Worm (Caenorhabditis elegans) whole organism, L3 larva: Measurements from ENCODE around the gene ets-5.

Source experiments
- R02D3.7 ChIP-seq: fragments of 150-350 bp; optimal IDR thresholded peaks from 2 replicates; lab custom pipeline; 2014; ENCODE audit warnings: missing biosample characterization, missing genetic modification characterization
- aly-2 ChIP-seq: fragments of 150-350 bp; optimal IDR thresholded peaks from 2 replicates; lab custom pipeline; 2014; ENCODE audit warnings: missing biosample characterization, missing genetic modification characterization
- ama-1 ChIP-seq: fragments of 150-350 bp; optimal IDR thresholded peaks from 2 replicates; lab custom pipeline; 2018
- ceh-16 ChIP-seq: sonication (generic microtip); optimal IDR thresholded peaks from 2 replicates; lab custom pipeline; 2017; ENCODE audit warnings: missing biosample characterization, missing genetic modification characterization
- ceh-28 ChIP-seq: fragments of 150-350 bp; optimal IDR thresholded peaks from 2 replicates; lab custom pipeline; 2014; ENCODE audit warnings: missing biosample characterization, missing genetic modification reagents, missing genetic modification characterization
- daf-12 ChIP-seq: fragments of 150-350 bp; optimal IDR thresholded peaks from 2 replicates; lab custom pipeline; 2014; ENCODE audit warnings: missing biosample characterization, missing genetic modification reagents, missing genetic modification characterization
- egl-27 ChIP-seq: sonication (generic microtip); optimal IDR thresholded peaks from 4 replicates; lab custom pipeline; 2017; ENCODE audit warnings: missing biosample characterization, missing genetic modification reagents, missing genetic modification characterization
- elt-1 ChIP-seq: fragments of 150-350 bp; optimal IDR thresholded peaks from 2 replicates; lab custom pipeline; 2014; ENCODE audit warnings: missing biosample characterization, missing genetic modification characterization
- elt-2 ChIP-seq: sonication (generic microtip); optimal IDR thresholded peaks from 2 replicates; lab custom pipeline; 2016; ENCODE audit warnings: missing genetic modification reagents, mild to moderate bottlenecking, missing genetic modification characterization, missing compliant biosample characterization
- elt-3 ChIP-seq, 3 experiments: fragments of 150-350 bp in 1 of 3; sonication (generic microtip) in 2 of 3; optimal IDR thresholded peaks; 2 replicates in 2 of 3; 4 replicates in 1 of 3; lab custom pipeline; 2014 to 2017; ENCODE audit warnings: missing biosample characterization in 3 of 3, missing genetic modification characterization in 3 of 3
- eor-1 ChIP-seq, 2 experiments: fragments of 150-350 bp; optimal IDR thresholded peaks; 2 replicates each; lab custom pipeline; 2014 to 2018; ENCODE audit warnings: missing biosample characterization in 2 of 2, missing genetic modification characterization in 2 of 2
- fkh-10 ChIP-seq: sonication (generic microtip); optimal IDR thresholded peaks from 2 replicates; lab custom pipeline; 2017; ENCODE audit warnings: missing biosample characterization, missing genetic modification reagents, missing genetic modification characterization
- fkh-2 ChIP-seq: fragments of 150-350 bp; optimal IDR thresholded peaks from 2 replicates; lab custom pipeline; 2014; ENCODE audit warnings: missing biosample characterization, missing genetic modification reagents, missing genetic modification characterization
- hmg-11 ChIP-seq: sonication (generic microtip); optimal IDR thresholded peaks from 2 replicates; lab custom pipeline; 2016; ENCODE audit warnings: missing genetic modification characterization, missing compliant biosample characterization
- jun-1 ChIP-seq: fragments of 150-350 bp; optimal IDR thresholded peaks from 2 replicates; lab custom pipeline; 2014; ENCODE audit warnings: missing biosample characterization, missing genetic modification reagents, missing genetic modification characterization
- lin-15B ChIP-seq: fragments of 150-350 bp; optimal IDR thresholded peaks from 2 replicates; lab custom pipeline; 2014; ENCODE audit warnings: missing biosample characterization, missing genetic modification characterization
- lin-39 ChIP-seq: fragments of 150-350 bp; optimal IDR thresholded peaks from 2 replicates; lab custom pipeline; 2018; ENCODE audit warnings: missing biosample characterization, missing genetic modification reagents, missing genetic modification characterization
- lsy-12 ChIP-seq: sonication (generic microtip); optimal IDR thresholded peaks from 2 replicates; lab custom pipeline; 2016; ENCODE audit warnings: mild to moderate bottlenecking, missing genetic modification characterization, missing compliant biosample characterization
- mdl-1 ChIP-seq: fragments of 150-350 bp; optimal IDR thresholded peaks from 2 replicates; lab custom pipeline; 2014; ENCODE audit warnings: missing biosample characterization, missing genetic modification characterization
- nfya-1 ChIP-seq: sonication (generic microtip); optimal IDR thresholded peaks from 2 replicates; lab custom pipeline; 2017; ENCODE audit warnings: missing genetic modification characterization, mild to moderate bottlenecking, missing compliant biosample characterization, antibody characterized with exemption, moderate library complexity; ENCODE audit not compliant: insufficient read depth
- nhr-11 ChIP-seq: fragments of 150-350 bp; optimal IDR thresholded peaks from 2 replicates; lab custom pipeline; 2014; ENCODE audit warnings: missing biosample characterization, missing genetic modification characterization
- nhr-12 ChIP-seq: fragments of 150-350 bp; optimal IDR thresholded peaks from 2 replicates; lab custom pipeline; 2014; ENCODE audit warnings: missing biosample characterization, missing genetic modification characterization
- nhr-23 ChIP-seq: fragments of 150-350 bp; optimal IDR thresholded peaks from 2 replicates; lab custom pipeline; 2014; ENCODE audit warnings: missing biosample characterization, missing genetic modification reagents, missing genetic modification characterization
- nhr-237 ChIP-seq: fragments of 150-350 bp; optimal IDR thresholded peaks from 2 replicates; lab custom pipeline; 2014; ENCODE audit warnings: missing biosample characterization, missing genetic modification characterization
- nhr-25 ChIP-seq: sonication (generic microtip); optimal IDR thresholded peaks from 2 replicates; lab custom pipeline; 2017; ENCODE audit warnings: missing biosample characterization, missing genetic modification characterization
- nhr-28 ChIP-seq: fragments of 150-350 bp; optimal IDR thresholded peaks from 2 replicates; lab custom pipeline; 2014; ENCODE audit warnings: missing biosample characterization, missing genetic modification characterization
- nhr-43 ChIP-seq: sonication (generic microtip); optimal IDR thresholded peaks from 2 replicates; lab custom pipeline; 2016; ENCODE audit warnings: mild to moderate bottlenecking, missing genetic modification characterization, missing compliant biosample characterization; ENCODE audit not compliant: poor library complexity, severe bottlenecking
- nhr-67 ChIP-seq: fragments of 150-350 bp; optimal IDR thresholded peaks from 2 replicates; lab custom pipeline; 2014; ENCODE audit warnings: missing biosample characterization, missing genetic modification characterization
- nhr-76 ChIP-seq: fragments of 150-350 bp; sonication (generic microtip); optimal IDR thresholded peaks from 5 replicates; lab custom pipeline; 2014; ENCODE audit warnings: missing biosample characterization, missing genetic modification characterization
- nhr-77 ChIP-seq: fragments of 150-350 bp; optimal IDR thresholded peaks from 2 replicates; lab custom pipeline; 2014; ENCODE audit warnings: missing biosample characterization, missing genetic modification characterization
- pha-4 ChIP-seq: fragments of 150-350 bp; optimal IDR thresholded peaks from 2 replicates; lab custom pipeline; 2014; ENCODE audit warnings: missing biosample characterization, missing genetic modification reagents, missing genetic modification characterization
- sea-2 ChIP-seq: fragments of 150-350 bp; sonication (generic microtip); optimal IDR thresholded peaks from 4 replicates; lab custom pipeline; 2014; ENCODE audit warnings: missing biosample characterization, missing genetic modification reagents, missing genetic modification characterization
- snpc-4 ChIP-seq: fragments of 150-350 bp; optimal IDR thresholded peaks from 2 replicates; lab custom pipeline; 2014; ENCODE audit warnings: missing biosample characterization, missing genetic modification characterization
- tbx-2 ChIP-seq: sonication (generic microtip); optimal IDR thresholded peaks from 2 replicates; lab custom pipeline; 2016; ENCODE audit warnings: mild to moderate bottlenecking, missing genetic modification characterization, missing compliant biosample characterization
- unc-39 ChIP-seq: sonication (generic microtip); optimal IDR thresholded peaks from 4 replicates; lab custom pipeline; 2017; ENCODE audit warnings: missing biosample characterization, missing genetic modification characterization
- unc-62 ChIP-seq: fragments of 150-350 bp; sonication (generic microtip); optimal IDR thresholded peaks from 4 replicates; lab custom pipeline; 2014; ENCODE audit warnings: missing biosample characterization, missing genetic modification reagents, missing genetic modification characterization
- zag-1 ChIP-seq: fragments of 150-350 bp; optimal IDR thresholded peaks from 2 replicates; lab custom pipeline; 2014; ENCODE audit warnings: missing biosample characterization, missing genetic modification characterization
- ztf-4 ChIP-seq: fragments of 150-350 bp; optimal IDR thresholded peaks from 2 replicates; lab custom pipeline; 2014; ENCODE audit warnings: missing biosample characterization, missing genetic modification characterization

ets-5 gene

ce11 chrX:5121789-5122188 is 37.5 kb upstream of the ets-5 start:
- peak; percentile 52 for TF ChIP-seq nfya-1
- peak; percentile 61 for TF ChIP-seq hmg-11 (tag; lab: Kevin White, UChicago)
- TF ChIP-seq zag-1 (tag; lab: Kevin White, UChicago): no peak
- peak; percentile 20 for TF ChIP-seq ama-1 (lab: Kevin White, UChicago)
- no peak for TF ChIP-seq fkh-10 (GFP tag; lab: Kevin White, UChicago)
- no peak for TF ChIP-seq jun-1 (tag; lab: Kevin White, UChicago)
- TF ChIP-seq aly-2 (tag; lab: Kevin White, UChicago): no peak
- no peak for TF ChIP-seq egl-27 (tag; lab: Kevin White, UChicago)
- peak; percentile 66 for TF ChIP-seq lin-39 (tag; lab: Kevin White, UChicago)
- peak; percentile 5 for TF ChIP-seq pha-4
- no peak for TF ChIP-seq daf-12 (tag; lab: Kevin White, UChicago)
- TF ChIP-seq nhr-12: no peak
- TF ChIP-seq sea-2 (GFP tag; lab: Kevin White, UChicago): peak; percentile 67

- TF ChIP-seq ceh-28 (no peak), ama-1 (lab: Kevin White, UChicago) (peak; percentile 38)
Observed at ce11 chrX:5120807-5121206, 36.5 kb upstream of the ets-5 start.

ce11 chrX:5120196-5120595 is 35.9 kb upstream of the ets-5 start:
- TF ChIP-seq unc-39 (tag; lab: Kevin White, UChicago): no peak

ce11 chrX:5119686-5120085 is 35.4 kb upstream of the ets-5 start:
- no peak for TF ChIP-seq hmg-11 (tag; lab: Kevin White, UChicago)
- TF ChIP-seq nhr-28 (tag; lab: Kevin White, UChicago): no peak
- no peak for TF ChIP-seq ceh-16
- TF ChIP-seq nhr-12: no peak
- no peak for TF ChIP-seq R02D3.7 (tag; lab: Kevin White, UChicago)
- TF ChIP-seq sea-2 (GFP tag; lab: Kevin White, UChicago): no peak
- no peak for TF ChIP-seq nhr-11
- no peak for TF ChIP-seq nhr-77
- TF ChIP-seq nhr-237 (tag; lab: Kevin White, UChicago): no peak
- no peak for TF ChIP-seq ztf-4 (tag; lab: Kevin White, UChicago)
- no peak for TF ChIP-seq elt-3 (tag; optimal IDR thresholded peaks at IDR 0.05; lab: Kevin White, UChicago)
- TF ChIP-seq nhr-67 (tag; lab: Kevin White, UChicago): no peak
- TF ChIP-seq elt-1 (tag; lab: Kevin White, UChicago): no peak
- TF ChIP-seq aly-2 (tag; lab: Kevin White, UChicago): no peak
- no peak for TF ChIP-seq lin-15B (tag; lab: Kevin White, UChicago)
- no peak for TF ChIP-seq nhr-25 (tag; lab: Kevin White, UChicago)

ce11 chrX:5119246-5119645 is 34.9 kb upstream of the ets-5 start:
- TF ChIP-seq snpc-4 (tag; lab: Kevin White, UChicago): no peak
- TF ChIP-seq tbx-2 (tag; lab: Kevin White, UChicago): no peak
- TF ChIP-seq hmg-11 (tag; lab: Kevin White, UChicago): no peak
- TF ChIP-seq ceh-28: no peak
- no peak for TF ChIP-seq zag-1 (tag; lab: Kevin White, UChicago)
- no peak for TF ChIP-seq eor-1 (tag; optimal IDR thresholded peaks at IDR 0.05; lab: Kevin White, UChicago)
- peak; percentile 56 for TF ChIP-seq ama-1 (lab: Kevin White, UChicago)
- TF ChIP-seq nhr-76 (tag; lab: Kevin White, UChicago): no peak
- TF ChIP-seq lsy-12 (tag; lab: Kevin White, UChicago): peak; percentile 39
- peak; percentile 44 for TF ChIP-seq jun-1 (tag; lab: Kevin White, UChicago)
- TF ChIP-seq mdl-1 (tag; lab: Kevin White, UChicago): peak; percentile 26
- TF ChIP-seq pha-4: peak; percentile 33
- peak; percentile 51 for TF ChIP-seq nfya-1
- peak; percentile 28 for TF ChIP-seq lin-39 (tag; lab: Kevin White, UChicago)
- no peak for TF ChIP-seq nhr-237 (tag; lab: Kevin White, UChicago)
- TF ChIP-seq fkh-2: no peak
- TF ChIP-seq nhr-25 (tag; lab: Kevin White, UChicago): peak; percentile 86
- peak; percentile 28 for TF ChIP-seq elt-2
- TF ChIP-seq nhr-23 (tag; lab: Kevin White, UChicago): peak; percentile 77
- peak; percentile 50 for TF ChIP-seq unc-62 (GFP tag; lab: Kevin White, UChicago)
- no peak for TF ChIP-seq lin-15B (tag; lab: Kevin White, UChicago)
- peak; percentile 80 for TF ChIP-seq nhr-43
- TF ChIP-seq elt-1 (tag; lab: Kevin White, UChicago): no peak
